Fruit fly (Drosophila melanogaster) Kc167 (cell line): ENCODE data around the gene bbx.

Experiments
- Sin3A ChIP-seq: fragments of >200 bp; optimal IDR thresholded peaks from 2 replicates; lab custom pipeline; 2018; ENCODE audit warnings: missing external identifiers
- h ChIP-seq: fragments of >200 bp; optimal IDR thresholded peaks from 3 replicates; lab custom pipeline; 2018; ENCODE audit warnings: missing external identifiers
- insv ChIP-seq: fragments of >200 bp; optimal IDR thresholded peaks from 3 replicates; lab custom pipeline; 2018; ENCODE audit warnings: missing external identifiers
- psq ChIP-seq: fragments of >200 bp; optimal IDR thresholded peaks from 2 replicates; lab custom pipeline; 2017; ENCODE audit warnings: missing external identifiers
- ttk ChIP-seq: sonication (Bioruptor generic); optimal IDR thresholded peaks from 2 replicates; lab custom pipeline; 2017; ENCODE audit warnings: missing external identifiers

dm6 chrX:21323933-21324688 is 38.7 kb upstream of the bbx start, which contains the start of the genes Dd and CG1486:
- no peak for TF ChIP-seq h (lab: Kevin White, UChicago)
- no peak for TF ChIP-seq psq (lab: Kevin White, UChicago)
- TF ChIP-seq insv (lab: Kevin White, UChicago) = no peak
- no peak for TF ChIP-seq ttk
- peak; percentile 13 for TF ChIP-seq Sin3A (lab: Kevin White, UChicago)
